Fruit fly (Drosophila melanogaster): ENCODE measurements around the gene CG7556.

DNA sequence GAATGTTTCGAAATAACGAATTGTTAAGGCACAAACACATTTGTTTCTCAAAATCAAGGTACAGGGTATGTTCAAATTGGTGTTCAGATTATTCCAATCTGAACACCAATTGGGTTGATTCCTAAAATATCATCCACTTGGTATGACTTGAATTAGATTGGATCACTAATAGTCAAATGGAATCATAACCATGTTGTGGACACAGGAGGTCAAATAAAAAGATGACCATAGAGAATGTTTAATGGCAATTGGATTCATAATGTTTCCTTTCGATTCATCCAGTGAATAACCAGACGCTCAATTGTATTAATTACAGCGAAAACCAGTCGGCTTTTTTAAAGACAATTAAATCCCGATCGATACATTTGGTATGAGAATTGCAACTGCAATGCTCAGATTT, 11.4 kb upstream of the CG7556 start:
- TF ChIP-seq Clk (GFP tag; optimal IDR thresholded peaks at IDR 0.05) = no peak
- TF ChIP-seq ovo (GFP tag; optimal IDR thresholded peaks at IDR 0.05) = no peak
- no peak for TF ChIP-seq cic (GFP tag; optimal IDR thresholded peaks at IDR 0.05)
- no peak for TF ChIP-seq CG5204 (GFP tag; optimal IDR thresholded peaks at IDR 0.05)
- TF ChIP-seq tj (GFP tag; optimal IDR thresholded peaks at IDR 0.05) = no peak
- no peak for TF ChIP-seq CG7101 (tag; optimal IDR thresholded peaks at IDR 0.05)
- TF ChIP-seq CG12768 (GFP tag; optimal IDR thresholded peaks at IDR 0.05) = no peak

Data from whole organism, adult.